Fruit fly (Drosophila melanogaster) whole organism, embryonic: ENCODE data around the gene CG15814.

Source experiments
- B-H2 ChIP-seq: fragments of 200-800 bp; sonication (Bioruptor generic); optimal IDR thresholded peaks from 2 replicates; lab custom pipeline; 2018; ENCODE audit warnings: missing biosample characterization, mild to moderate bottlenecking, missing genetic modification characterization
- CG10209 ChIP-seq: fragments of 200-800 bp; sonication (Bioruptor generic); optimal IDR thresholded peaks from 3 replicates; lab custom pipeline; 2017; ENCODE audit warnings: missing biosample characterization, mild to moderate bottlenecking, missing genetic modification characterization, missing genetic modification reagents
- CG10267 ChIP-seq: fragments of 200-800 bp; sonication (Bioruptor generic); optimal IDR thresholded peaks from 2 replicates; lab custom pipeline; 2018; ENCODE audit warnings: missing biosample characterization, mild to moderate bottlenecking, missing genetic modification characterization, moderate library complexity
- CG11398 ChIP-seq: fragments of 200-800 bp; sonication (Bioruptor generic); optimal IDR thresholded peaks from 2 replicates; lab custom pipeline; 2016; ENCODE audit warnings: missing biosample characterization, missing genetic modification characterization
- CG1233 ChIP-seq: fragments of 200-800 bp; sonication (Bioruptor generic); optimal IDR thresholded peaks from 4 replicates; lab custom pipeline; 2018; ENCODE audit warnings: missing biosample characterization, mild to moderate bottlenecking, missing genetic modification characterization
- CG14965 ChIP-seq: fragments of 200-800 bp; sonication (Bioruptor generic); optimal IDR thresholded peaks from 2 replicates; lab custom pipeline; 2016; ENCODE audit warnings: missing biosample characterization, missing genetic modification characterization, borderline replicate concordance
- CG15011 ChIP-seq: fragments of 200-800 bp; sonication (Bioruptor generic); optimal IDR thresholded peaks from 3 replicates; lab custom pipeline; 2018; ENCODE audit warnings: missing biosample characterization, mild to moderate bottlenecking, missing genetic modification characterization
- CG17186 ChIP-seq: fragments of 200-800 bp; sonication (Bioruptor generic); optimal IDR thresholded peaks from 3 replicates; lab custom pipeline; 2017; ENCODE audit warnings: missing biosample characterization, missing genetic modification reagents, missing genetic modification characterization
- CG17385 ChIP-seq: fragments of 200-800 bp; sonication (Bioruptor generic); optimal IDR thresholded peaks from 3 replicates; lab custom pipeline; 2018; ENCODE audit warnings: missing biosample characterization, mild to moderate bottlenecking, missing genetic modification characterization
- CG17568 ChIP-seq: fragments of 200-800 bp; sonication (Bioruptor generic); optimal IDR thresholded peaks from 2 replicates; lab custom pipeline; 2018; ENCODE audit warnings: missing biosample characterization, mild to moderate bottlenecking, missing genetic modification characterization, moderate library complexity
- CG17912 ChIP-seq: fragments of 200-800 bp; sonication (Bioruptor generic); optimal IDR thresholded peaks from 2 replicates; lab custom pipeline; 2018; ENCODE audit warnings: missing biosample characterization, mild to moderate bottlenecking, missing genetic modification characterization
- CG18619 ChIP-seq: fragments of 200-800 bp; sonication (Bioruptor generic); optimal IDR thresholded peaks from 3 replicates; lab custom pipeline; 2017; ENCODE audit warnings: missing biosample characterization, mild to moderate bottlenecking, missing genetic modification characterization
- CG2889 ChIP-seq: fragments of 200-800 bp; sonication (Bioruptor generic); IDR thresholded peaks from 3 replicates; pipeline ENCODE4 v1.3.6; 2022; ENCODE audit warnings: missing biosample characterization, missing genetic modification characterization
- CG31441 ChIP-seq: fragments of 200-800 bp; sonication (Bioruptor generic); IDR thresholded peaks from 2 replicates; pipeline ENCODE4 v1.3.6; 2022; ENCODE audit warnings: missing biosample characterization, missing genetic modification characterization
- CG5180 ChIP-seq: fragments of 200-800 bp; sonication (Bioruptor generic); optimal IDR thresholded peaks from 3 replicates; lab custom pipeline; 2017; ENCODE audit warnings: missing biosample characterization, missing genetic modification characterization, mild to moderate bottlenecking, moderate library complexity, missing genetic modification reagents
- CG6654 ChIP-seq: fragments of 200-800 bp; sonication (Bioruptor generic); optimal IDR thresholded peaks from 2 replicates; lab custom pipeline; 2017; ENCODE audit warnings: missing biosample characterization, mild to moderate bottlenecking, missing genetic modification characterization
- CG6813 ChIP-seq: fragments of 200-800 bp; sonication (Bioruptor generic); optimal IDR thresholded peaks from 2 replicates; lab custom pipeline; 2017; ENCODE audit warnings: missing biosample characterization, missing genetic modification characterization, mild to moderate bottlenecking, moderate library complexity, missing genetic modification reagents
- CG6854 ChIP-seq: fragments of 200-800 bp; sonication (Bioruptor generic); optimal IDR thresholded peaks from 3 replicates; lab custom pipeline; 2017; ENCODE audit warnings: missing biosample characterization, mild to moderate bottlenecking, missing genetic modification characterization
- CG7357 ChIP-seq: fragments of 200-800 bp; sonication (Bioruptor generic); IDR thresholded peaks from 3 replicates; pipeline ENCODE4 v1.3.6; 2022; ENCODE audit warnings: missing biosample characterization, missing genetic modification characterization
- CG8478 ChIP-seq: fragments of >200 bp; optimal IDR thresholded peaks from 2 replicates; lab custom pipeline; 2018
- CG8765 ChIP-seq: fragments of 200-800 bp; sonication (Bioruptor generic); IDR thresholded peaks from 2 replicates; pipeline ENCODE4 v1.3.6; 2022; ENCODE audit warnings: missing biosample characterization, missing genetic modification characterization
- CG8944 ChIP-seq: fragments of 200-800 bp; sonication (Bioruptor generic); optimal IDR thresholded peaks from 3 replicates; lab custom pipeline; 2016; ENCODE audit warnings: missing biosample characterization, missing genetic modification characterization
- Drgx ChIP-seq: fragments of 200-800 bp; sonication (Bioruptor generic); IDR thresholded peaks from 2 replicates; pipeline ENCODE4 v1.3.6; 2022; ENCODE audit warnings: missing biosample characterization, missing genetic modification characterization
- E2f2 ChIP-seq: fragments of 200-800 bp; sonication (Bioruptor generic); IDR thresholded peaks from 2 replicates; pipeline ENCODE4 v1.3.6; 2022; ENCODE audit warnings: missing biosample characterization, missing genetic modification characterization
- Ets65A ChIP-seq: fragments of 200-800 bp; sonication (Bioruptor generic); peaks from one replicate; lab custom pipeline; 2016; ENCODE audit warnings: missing biosample characterization, missing genetic modification characterization
- Hmx ChIP-seq: fragments of 200-800 bp; sonication (Bioruptor generic); optimal IDR thresholded peaks from 2 replicates; lab custom pipeline; 2016; ENCODE audit warnings: missing biosample characterization, missing genetic modification characterization
- Hr39 ChIP-seq: fragments of >200 bp; optimal IDR thresholded peaks from 2 replicates; lab custom pipeline; 2017
- Hsf ChIP-seq: fragments of 200-800 bp; sonication (Bioruptor generic); optimal IDR thresholded peaks from 3 replicates; lab custom pipeline; 2016; ENCODE audit warnings: missing biosample characterization, missing genetic modification characterization
- MBD-R2 ChIP-seq: fragments of 200-800 bp; sonication (Bioruptor generic); IDR thresholded peaks from 2 replicates; pipeline ENCODE4 v1.3.6; 2022; ENCODE audit warnings: missing biosample characterization, missing genetic modification characterization
- Oaz ChIP-seq: fragments of 200-800 bp; sonication (Bioruptor generic); IDR thresholded peaks from 2 replicates; pipeline ENCODE4 v1.3.6; 2022; ENCODE audit warnings: missing biosample characterization, missing genetic modification characterization
- Oli ChIP-seq: fragments of 200-800 bp; sonication (Bioruptor generic); optimal IDR thresholded peaks from 2 replicates; lab custom pipeline; 2018; ENCODE audit warnings: missing biosample characterization, mild to moderate bottlenecking, missing genetic modification characterization, moderate library complexity
- YL-1 ChIP-seq: fragments of 200-800 bp; sonication (Bioruptor generic); optimal IDR thresholded peaks from 3 replicates; lab custom pipeline; 2017; ENCODE audit warnings: missing biosample characterization, mild to moderate bottlenecking, missing genetic modification characterization
- abd-A ChIP-seq: fragments of 200-800 bp; sonication (Bioruptor generic); optimal IDR thresholded peaks from 3 replicates; lab custom pipeline; 2019; ENCODE audit warnings: missing biosample characterization, mild to moderate bottlenecking, missing genetic modification characterization, moderate library complexity
- al ChIP-seq: fragments of 200-800 bp; sonication (Bioruptor generic); IDR thresholded peaks from 2 replicates; pipeline ENCODE4 v1.3.6; 2022; ENCODE audit warnings: missing biosample characterization, missing genetic modification characterization
- ato ChIP-seq: fragments of 200-800 bp; sonication (Bioruptor generic); IDR thresholded peaks from 2 replicates; pipeline ENCODE4 v1.3.6; 2022; ENCODE audit warnings: missing biosample characterization, missing genetic modification characterization; ENCODE audit not compliant: partially characterized antibody
- cwo ChIP-seq: fragments of 200-800 bp; sonication (Bioruptor generic); optimal IDR thresholded peaks from 3 replicates; lab custom pipeline; 2017; ENCODE audit warnings: missing biosample characterization, missing genetic modification characterization, mild to moderate bottlenecking, moderate library complexity, missing genetic modification reagents
- dpn ChIP-seq, 2 experiments: fragments of 200-800 bp; sonication (Bioruptor generic); optimal IDR thresholded peaks; 3 replicates each; lab custom pipeline; 2016; ENCODE audit warnings: missing biosample characterization in 2 of 2, missing genetic modification characterization in 2 of 2
- eyg ChIP-seq: fragments of 200-800 bp; sonication (Bioruptor generic); optimal IDR thresholded peaks from 3 replicates; lab custom pipeline; 2016; ENCODE audit warnings: missing biosample characterization, missing genetic modification characterization
- grn ChIP-seq: fragments of 200-800 bp; sonication (Bioruptor generic); optimal IDR thresholded peaks from 3 replicates; lab custom pipeline; 2017; ENCODE audit warnings: missing biosample characterization, missing genetic modification characterization
- her ChIP-seq: fragments of 200-800 bp; sonication (Bioruptor generic); optimal IDR thresholded peaks from 2 replicates; lab custom pipeline; 2016; ENCODE audit warnings: missing biosample characterization, missing genetic modification characterization
- maf-S ChIP-seq: fragments of 200-800 bp; sonication (Bioruptor generic); optimal IDR thresholded peaks from 2 replicates; lab custom pipeline; 2016; ENCODE audit warnings: missing biosample characterization, missing genetic modification characterization
- peb ChIP-seq: fragments of 200-800 bp; sonication (Bioruptor generic); IDR thresholded peaks from 2 replicates; pipeline ENCODE4 v1.3.6; 2022; ENCODE audit warnings: missing biosample characterization, missing genetic modification characterization
- pfk ChIP-seq: fragments of 200-800 bp; sonication (Bioruptor generic); optimal IDR thresholded peaks from 2 replicates; lab custom pipeline; 2018; ENCODE audit warnings: missing biosample characterization, mild to moderate bottlenecking, missing genetic modification characterization, moderate library complexity
- phol ChIP-seq: fragments of 200-800 bp; sonication (Bioruptor generic); optimal IDR thresholded peaks from 3 replicates; lab custom pipeline; 2018; ENCODE audit warnings: missing biosample characterization, mild to moderate bottlenecking, missing genetic modification characterization, moderate library complexity
- pita ChIP-seq: fragments of 200-800 bp; sonication (Bioruptor generic); optimal IDR thresholded peaks from 2 replicates; lab custom pipeline; 2017; ENCODE audit warnings: missing biosample characterization, mild to moderate bottlenecking, missing genetic modification characterization
- sd ChIP-seq: fragments of 200-800 bp; sonication (Bioruptor generic); optimal IDR thresholded peaks from 3 replicates; lab custom pipeline; 2018; ENCODE audit warnings: missing biosample characterization, mild to moderate bottlenecking, missing genetic modification characterization, moderate library complexity
- seq ChIP-seq: fragments of 200-800 bp; sonication (Bioruptor generic); IDR thresholded peaks from 2 replicates; pipeline ENCODE4 v1.3.6; 2022; ENCODE audit warnings: missing biosample characterization, missing genetic modification characterization
- slbo ChIP-seq: fragments of 200-800 bp; sonication (Bioruptor generic); IDR thresholded peaks from 2 replicates; pipeline ENCODE4 v1.3.6; 2022; ENCODE audit warnings: missing biosample characterization, missing genetic modification characterization
- ssp ChIP-seq: fragments of 200-800 bp; sonication (Bioruptor generic); IDR thresholded peaks from 2 replicates; pipeline ENCODE4 v1.3.6; 2022; ENCODE audit warnings: missing biosample characterization, missing genetic modification characterization
- vfl ChIP-seq: fragments of 200-800 bp; sonication (Bioruptor generic); optimal IDR thresholded peaks from 2 replicates; lab custom pipeline; 2016; ENCODE audit warnings: missing biosample characterization, missing genetic modification characterization
- zen ChIP-seq: fragments of 200-800 bp; sonication (Bioruptor generic); optimal IDR thresholded peaks from 3 replicates; lab custom pipeline; 2018; ENCODE audit warnings: missing biosample characterization, mild to moderate bottlenecking, missing genetic modification characterization, moderate library complexity

Gene CG15814

dm6 chrX:17880269-17880889 lies 30.2 kb upstream of the CG15814 start (continued):
- TF ChIP-seq CG10267, result peak; percentile 72
- peak; percentile 93 for TF ChIP-seq CG17385 (GFP tag; lab: Kevin White, UChicago)
- TF ChIP-seq ato, result no peak
- TF ChIP-seq CG8765 (GFP tag; lab: Robert Waterston, UW), result peak; percentile 83
- peak; percentile 66 for TF ChIP-seq zen
- peak; percentile 78 for TF ChIP-seq YL-1 (GFP tag; lab: Kevin White, UChicago)
- TF ChIP-seq CG6813 (GFP tag; lab: Kevin White, UChicago), result peak; percentile 88
- TF ChIP-seq CG17568 (GFP tag; lab: Kevin White, UChicago), result peak; percentile 91
- peak; percentile 93 for TF ChIP-seq Hsf
- peak; percentile 85 for TF ChIP-seq Hmx (GFP tag; lab: Kevin White, UChicago)
- TF ChIP-seq CG8478, result no peak
- TF ChIP-seq CG5180 (GFP tag; lab: Kevin White, UChicago), result peak; percentile 87
- peak; percentile 91 for TF ChIP-seq seq (GFP tag; lab: Robert Waterston, UW)
- peak; percentile 93 for TF ChIP-seq CG17912 (GFP tag; lab: Kevin White, UChicago)
- peak; percentile 93 for TF ChIP-seq vfl
- TF ChIP-seq CG8944 (GFP tag; lab: Kevin White, UChicago), result peak; percentile 95
- TF ChIP-seq CG15011 (GFP tag; lab: Kevin White, UChicago), result peak; percentile 82
- peak; percentile 55 for TF ChIP-seq CG17186 (GFP tag; lab: Kevin White, UChicago)
- peak; percentile 99 for TF ChIP-seq abd-A
- peak; percentile 7 for TF ChIP-seq pfk (GFP tag; lab: Kevin White, UChicago)
- TF ChIP-seq CG31441 (GFP tag; lab: Robert Waterston, UW), result peak; percentile 97
- TF ChIP-seq cwo (GFP tag; lab: Kevin White, UChicago), result peak; percentile 90
- peak; percentile 93 for TF ChIP-seq peb (GFP tag; lab: Robert Waterston, UW)
- TF ChIP-seq Oli (tag; lab: Kevin White, UChicago), result peak; percentile 96
- peak; percentile 88 for TF ChIP-seq phol (tag; lab: Kevin White, UChicago)
- peak; percentile 86 for TF ChIP-seq ssp
- peak; percentile 92 for TF ChIP-seq maf-S (GFP tag; lab: Kevin White, UChicago)
- peak; percentile 50 for TF ChIP-seq CG14965 (GFP tag; lab: Kevin White, UChicago)
- TF ChIP-seq MBD-R2 (GFP tag; lab: Robert Waterston, UW), result peak; percentile 85
- peak; percentile 74 for TF ChIP-seq CG6854 (GFP tag; lab: Kevin White, UChicago)
- peak; percentile 98 for TF ChIP-seq slbo (GFP tag; lab: Robert Waterston, UW)
- TF ChIP-seq Drgx (GFP tag; lab: Robert Waterston, UW), result peak; percentile 94
- TF ChIP-seq al (GFP tag; lab: Robert Waterston, UW), result peak; percentile 93
- TF ChIP-seq pita (GFP tag; lab: Kevin White, UChicago), result no peak
- TF ChIP-seq CG7357, result peak; percentile 86
- peak; percentile 80 for TF ChIP-seq E2f2 (GFP tag; lab: Robert Waterston, UW)
- TF ChIP-seq CG10209 (GFP tag; lab: Kevin White, UChicago), result peak; percentile 93
- TF ChIP-seq Hr39 (lab: Kevin White, UChicago), result no peak
- TF ChIP-seq CG18619 (GFP tag; lab: Kevin White, UChicago), result peak; percentile 93
- peak; percentile 83 for TF ChIP-seq grn (GFP tag; lab: Kevin White, UChicago)
- TF ChIP-seq CG1233 (GFP tag; lab: Kevin White, UChicago), result peak; percentile 90
- peak; percentile 81 for TF ChIP-seq CG6654 (GFP tag; lab: Kevin White, UChicago)
- TF ChIP-seq B-H2 (GFP tag; lab: Kevin White, UChicago), result peak; percentile 89
- TF ChIP-seq CG11398 (GFP tag; lab: Kevin White, UChicago), result peak; percentile 87
- TF ChIP-seq sd (tag; lab: Kevin White, UChicago), result peak; percentile 99
- TF ChIP-seq Oaz (GFP tag; lab: Robert Waterston, UW), result peak; percentile 86
- TF ChIP-seq dpn (GFP tag; optimal IDR thresholded peaks at IDR 0.05; lab: Kevin White, UChicago), result peak; percentile 97 to 98
- TF ChIP-seq her (GFP tag; lab: Kevin White, UChicago), result peak; percentile 90
- peak; percentile 89 for TF ChIP-seq eyg (GFP tag; lab: Kevin White, UChicago)
- peak; percentile 99 for TF ChIP-seq Ets65A (GFP tag; lab: Kevin White, UChicago)
- peak; percentile 96 for TF ChIP-seq CG2889
